Fruit fly (Drosophila melanogaster): ENCODE measurements around the gene atilla.

dm6 chr2L:12134125-12134378 is 43.6 kb downstream of the atilla start:
- TF ChIP-seq CG32121 (GFP tag; IDR thresholded peaks at IDR 0.05): no peak
- no peak for TF ChIP-seq Ets98B (GFP tag; IDR thresholded peaks at IDR 0.05)
- TF ChIP-seq CG15710 (tag; optimal IDR thresholded peaks at IDR 0.05): no peak
- no peak for TF ChIP-seq rn (GFP tag; IDR thresholded peaks at IDR 0.05)
- TF ChIP-seq D1 (tag; optimal IDR thresholded peaks at IDR 0.05): no peak
- no peak for TF ChIP-seq EcR (GFP tag; optimal IDR thresholded peaks at IDR 0.05)
- no peak for TF ChIP-seq Pif1B (GFP tag; optimal IDR thresholded peaks at IDR 0.05)
- TF ChIP-seq CG8301 (tag; optimal IDR thresholded peaks at IDR 0.05): no peak
- no peak for TF ChIP-seq CG9948 (tag; optimal IDR thresholded peaks at IDR 0.05)
- TF ChIP-seq CG10348 (GFP tag; IDR thresholded peaks at IDR 0.05): no peak
- TF ChIP-seq CG13204 (GFP tag; optimal IDR thresholded peaks at IDR 0.05): no peak
- TF ChIP-seq CG14655 (GFP tag; optimal IDR thresholded peaks at IDR 0.05): no peak
- TF ChIP-seq fd96Ca (GFP tag; IDR thresholded peaks at IDR 0.05): no peak

All from whole organism, pupa.